Worm (Caenorhabditis elegans) whole organism, late embryonic: ENCODE data around the gene T05C7.5.

Source experiments
- ceh-18 ChIP-seq: sonication (generic microtip); optimal IDR thresholded peaks from 2 replicates; lab custom pipeline; 2016; ENCODE audit warnings: missing genetic modification characterization, missing compliant biosample characterization
- ceh-48 ChIP-seq: sonication (generic microtip); optimal IDR thresholded peaks from 2 replicates; lab custom pipeline; 2016; ENCODE audit warnings: missing genetic modification characterization, inconsistent platforms, missing compliant biosample characterization
- dve-1 ChIP-seq: sonication (generic microtip); optimal IDR thresholded peaks from 2 replicates; lab custom pipeline; 2017; ENCODE audit warnings: antibody characterized with exemption, mild to moderate bottlenecking, missing genetic modification characterization, missing compliant biosample characterization
- elt-2 ChIP-seq: sonication (generic microtip); optimal IDR thresholded peaks from 2 replicates; lab custom pipeline; 2016; ENCODE audit warnings: missing genetic modification reagents, missing genetic modification characterization, missing compliant biosample characterization
- nhr-232 ChIP-seq: sonication (generic microtip); optimal IDR thresholded peaks from 2 replicates; lab custom pipeline; 2016; ENCODE audit warnings: missing genetic modification characterization, missing compliant biosample characterization
- pag-3 ChIP-seq: sonication (generic microtip); optimal IDR thresholded peaks from 2 replicates; lab custom pipeline; 2016; ENCODE audit warnings: missing compliant biosample characterization, missing genetic modification characterization, borderline replicate concordance
- ref-2 ChIP-seq: sonication (generic microtip); optimal IDR thresholded peaks from 2 replicates; lab custom pipeline; 2016; ENCODE audit warnings: missing genetic modification characterization, missing compliant biosample characterization
- rnt-1 ChIP-seq: sonication (generic microtip); optimal IDR thresholded peaks from 2 replicates; lab custom pipeline; 2016; ENCODE audit warnings: missing genetic modification characterization, missing compliant biosample characterization
- sdc-2 ChIP-seq: sonication (generic microtip); optimal IDR thresholded peaks from 2 replicates; lab custom pipeline; 2016; ENCODE audit warnings: missing genotype, missing genetic modification characterization, missing compliant biosample characterization
- tbx-2 ChIP-seq: sonication (generic microtip); optimal IDR thresholded peaks from 2 replicates; lab custom pipeline; 2016; ENCODE audit warnings: missing genetic modification characterization, missing compliant biosample characterization
- zip-5 ChIP-seq: sonication (generic microtip); optimal IDR thresholded peaks from 2 replicates; lab custom pipeline; 2016; ENCODE audit warnings: missing genetic modification characterization, missing compliant biosample characterization

- TF ChIP-seq ceh-48 (tag; lab: Kevin White, UChicago) (no peak), sdc-2 (tag; lab: Kevin White, UChicago) (no peak), zip-5 (no peak), rnt-1 (tag; lab: Kevin White, UChicago) (no peak), ref-2 (tag; lab: Kevin White, UChicago) (no peak), ceh-18 (tag; lab: Kevin White, UChicago) (no peak), elt-2 (tag; lab: Kevin White, UChicago) (no peak), tbx-2 (tag; lab: Kevin White, UChicago) (no peak), nhr-232 (tag; lab: Kevin White, UChicago) (no peak), dve-1 (tag; lab: Kevin White, UChicago) (no peak), pag-3 (no peak)
These were observed 17.4 kb upstream of the T05C7.5 start, which contains the start of gene T05C7.8 for ce11 chrIV:76070-76469.
